Worm (Caenorhabditis elegans): Measurements from ENCODE around the gene F18A1.1.

The F18A1.1 gene

DNA sequence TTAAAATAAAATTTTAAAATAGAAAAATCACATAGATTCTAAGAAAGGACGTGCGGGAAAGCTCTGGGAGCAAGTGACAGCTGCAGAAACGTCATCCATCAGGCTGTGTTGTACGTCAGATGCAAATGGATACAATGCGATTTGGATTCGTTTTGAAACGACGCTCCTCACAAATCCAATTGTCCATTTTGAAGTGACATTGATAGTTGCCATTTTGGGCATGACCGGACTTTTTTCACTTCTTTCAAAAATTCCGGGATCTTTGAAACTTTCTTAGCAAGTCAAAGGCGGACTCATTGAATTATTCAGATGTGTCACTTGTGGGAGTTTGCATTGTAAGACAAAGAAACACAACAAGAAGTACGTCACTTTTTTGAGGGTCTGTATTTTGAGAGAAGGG, 34.4 kb downstream of the F18A1.1 start:
- no peak for TF ChIP-seq ets-7 (tag; optimal IDR thresholded peaks at IDR 0.05)
- TF ChIP-seq hmg-4 (GFP tag; optimal IDR thresholded peaks at IDR 0.05) = no peak
- no peak for TF ChIP-seq tra-4 (tag; optimal IDR thresholded peaks at IDR 0.05)
- no peak for TF ChIP-seq sea-1 (GFP tag; conservative IDR thresholded peaks at IDR 0.05)
- no peak for TF ChIP-seq ceh-36 (tag; optimal IDR thresholded peaks at IDR 0.05)
- TF ChIP-seq pes-1 (GFP tag; IDR thresholded peaks at IDR 0.05) = no peak
- TF ChIP-seq B0310.2 (tag; optimal IDR thresholded peaks at IDR 0.05) = no peak
- TF ChIP-seq aly-1 (tag; optimal IDR thresholded peaks at IDR 0.05) = no peak
- no peak for TF ChIP-seq ama-1 (optimal IDR thresholded peaks at IDR 0.05)
- TF ChIP-seq tbx-37 (GFP tag; conservative IDR thresholded peaks at IDR 0.05) = no peak
- no peak for TF ChIP-seq F13C5.2 (tag; optimal IDR thresholded peaks at IDR 0.05)
- no peak for TF ChIP-seq hnd-1 (tag; optimal IDR thresholded peaks at IDR 0.05)
- TF ChIP-seq scrt-1 (GFP tag; IDR thresholded peaks at IDR 0.05) = no peak
- TF ChIP-seq tbx-11 (GFP tag; IDR thresholded peaks at IDR 0.05) = no peak
- TF ChIP-seq flt-1 (GFP tag; IDR thresholded peaks at IDR 0.05) = no peak
- TF ChIP-seq ceh-13 (GFP tag; optimal IDR thresholded peaks at IDR 0.05) = no peak
- no peak for TF ChIP-seq hmbx-1 (tag; optimal IDR thresholded peaks at IDR 0.05)

DNA sequence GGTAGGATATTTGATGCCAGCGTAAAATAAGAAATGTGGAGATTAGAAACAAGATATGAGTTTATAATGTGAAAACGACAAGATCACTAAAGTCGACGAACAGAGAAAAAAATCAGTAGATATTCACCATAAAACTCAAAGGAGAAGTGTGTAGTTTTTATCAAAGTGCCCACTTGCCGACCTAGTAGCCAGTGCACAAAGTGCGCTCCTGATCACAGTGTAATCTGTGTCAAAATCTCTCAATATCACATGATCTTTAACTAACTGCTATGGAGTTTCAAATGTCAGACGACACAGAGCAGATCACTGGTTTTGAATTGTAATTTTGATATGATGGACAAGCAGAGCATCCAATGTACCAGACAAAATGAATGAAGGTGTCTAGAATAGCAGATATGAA, 35.8 kb downstream of the F18A1.1 start:
- TF ChIP-seq tbx-37 (GFP tag; conservative IDR thresholded peaks at IDR 0.05) (no peak), B0310.2 (tag; optimal IDR thresholded peaks at IDR 0.05) (no peak), hmg-4 (GFP tag; optimal IDR thresholded peaks at IDR 0.05) (no peak), pes-1 (GFP tag; IDR thresholded peaks at IDR 0.05) (no peak), hmbx-1 (tag; optimal IDR thresholded peaks at IDR 0.05) (no peak), hnd-1 (tag; optimal IDR thresholded peaks at IDR 0.05) (no peak), ceh-13 (GFP tag; optimal IDR thresholded peaks at IDR 0.05) (no peak), ets-7 (tag; optimal IDR thresholded peaks at IDR 0.05) (no peak), F13C5.2 (tag; optimal IDR thresholded peaks at IDR 0.05) (no peak), scrt-1 (GFP tag; IDR thresholded peaks at IDR 0.05) (no peak), sea-1 (GFP tag; conservative IDR thresholded peaks at IDR 0.05) (no peak), ama-1 (optimal IDR thresholded peaks at IDR 0.05) (no peak), tbx-11 (GFP tag; IDR thresholded peaks at IDR 0.05) (no peak), flt-1 (GFP tag; IDR thresholded peaks at IDR 0.05) (no peak), ceh-36 (tag; optimal IDR thresholded peaks at IDR 0.05) (no peak), aly-1 (tag; optimal IDR thresholded peaks at IDR 0.05) (no peak)

ce11 chrII:7722784-7723183, 38.1 kb downstream of the F18A1.1 start:
- TF ChIP-seq ama-1 (optimal IDR thresholded peaks at IDR 0.05) (no peak), ceh-36 (tag; optimal IDR thresholded peaks at IDR 0.05) (no peak), aly-1 (tag; optimal IDR thresholded peaks at IDR 0.05) (no peak), ceh-13 (GFP tag; optimal IDR thresholded peaks at IDR 0.05) (no peak), hnd-1 (tag; optimal IDR thresholded peaks at IDR 0.05) (no peak), tbx-11 (GFP tag; IDR thresholded peaks at IDR 0.05) (no peak), pes-1 (GFP tag; IDR thresholded peaks at IDR 0.05) (no peak), tra-4 (tag; optimal IDR thresholded peaks at IDR 0.05) (no peak), ets-7 (tag; optimal IDR thresholded peaks at IDR 0.05) (no peak), F13C5.2 (tag; optimal IDR thresholded peaks at IDR 0.05) (no peak), sea-1 (GFP tag; conservative IDR thresholded peaks at IDR 0.05) (no peak), scrt-1 (GFP tag; IDR thresholded peaks at IDR 0.05) (no peak), hmbx-1 (tag; optimal IDR thresholded peaks at IDR 0.05) (no peak), flt-1 (GFP tag; IDR thresholded peaks at IDR 0.05) (no peak), hmg-4 (GFP tag; optimal IDR thresholded peaks at IDR 0.05) (no peak), tbx-37 (GFP tag; conservative IDR thresholded peaks at IDR 0.05) (no peak)

- TF ChIP-seq ceh-36 (tag; optimal IDR thresholded peaks at IDR 0.05) (no peak), pes-1 (GFP tag; IDR thresholded peaks at IDR 0.05) (no peak), ama-1 (optimal IDR thresholded peaks at IDR 0.05) (no peak), F13C5.2 (tag; optimal IDR thresholded peaks at IDR 0.05) (no peak), hmbx-1 (tag; optimal IDR thresholded peaks at IDR 0.05) (no peak), tbx-11 (GFP tag; IDR thresholded peaks at IDR 0.05) (no peak), hnd-1 (tag; optimal IDR thresholded peaks at IDR 0.05) (no peak), sea-1 (GFP tag; conservative IDR thresholded peaks at IDR 0.05) (no peak)
These were observed 39.9 kb downstream of the F18A1.1 start, which contains the start of gene cpna-2 for ce11 chrII:7724603-7725002. Gene cpna-2, plus strand, starts transcription at chrII:7724903.

ce11 chrII:7736725-7737124, 52.0 kb downstream of the F18A1.1 start:
- no peak for TF ChIP-seq tra-4 (tag; optimal IDR thresholded peaks at IDR 0.05)
- TF ChIP-seq pes-1 (GFP tag; IDR thresholded peaks at IDR 0.05) = no peak
- no peak for TF ChIP-seq F13C5.2 (tag; optimal IDR thresholded peaks at IDR 0.05)
- no peak for TF ChIP-seq tbx-11 (GFP tag; IDR thresholded peaks at IDR 0.05)
- no peak for TF ChIP-seq ama-1 (optimal IDR thresholded peaks at IDR 0.05)
- TF ChIP-seq flt-1 (GFP tag; IDR thresholded peaks at IDR 0.05) = no peak
- TF ChIP-seq ets-7 (tag; optimal IDR thresholded peaks at IDR 0.05) = no peak
- no peak for TF ChIP-seq B0310.2 (tag; optimal IDR thresholded peaks at IDR 0.05)
- TF ChIP-seq tbx-37 (GFP tag; conservative IDR thresholded peaks at IDR 0.05) = no peak
- TF ChIP-seq sea-1 (GFP tag; conservative IDR thresholded peaks at IDR 0.05) = no peak
- TF ChIP-seq hmbx-1 (tag; optimal IDR thresholded peaks at IDR 0.05) = no peak
